Worm (Caenorhabditis elegans) whole organism, L1 larva: ENCODE data around the gene W09B6.4.

ENCODE experiments used
- C04F5.9 ChIP-seq: sonication (generic microtip); optimal IDR thresholded peaks from 2 replicates; lab custom pipeline; 2016; ENCODE audit warnings: missing genetic modification characterization, missing compliant biosample characterization
- C16A3.4 ChIP-seq: fragments of 150-350 bp; optimal IDR thresholded peaks from 2 replicates; lab custom pipeline; 2014; ENCODE audit warnings: missing biosample characterization, missing genetic modification characterization
- Y116A8C.19 ChIP-seq: sonication (generic microtip); optimal IDR thresholded peaks from 2 replicates; lab custom pipeline; 2016; ENCODE audit warnings: missing compliant biosample characterization, missing genetic modification characterization, borderline replicate concordance
- aha-1 ChIP-seq: fragments of 150-350 bp; optimal IDR thresholded peaks from 2 replicates; lab custom pipeline; 2014; ENCODE audit warnings: missing biosample characterization, missing genetic modification characterization
- aly-2 ChIP-seq: fragments of 150-350 bp; optimal IDR thresholded peaks from 2 replicates; lab custom pipeline; 2014; ENCODE audit warnings: missing biosample characterization, missing genetic modification characterization
- ama-1 ChIP-seq: fragments of 150-350 bp; optimal IDR thresholded peaks from 2 replicates; lab custom pipeline; 2014
- blmp-1 ChIP-seq: fragments of 150-350 bp; optimal IDR thresholded peaks from 2 replicates; lab custom pipeline; 2014; ENCODE audit warnings: missing biosample characterization, missing genetic modification characterization
- ces-1 ChIP-seq: fragments of 150-350 bp; optimal IDR thresholded peaks from 2 replicates; lab custom pipeline; 2014; ENCODE audit warnings: missing biosample characterization, missing genetic modification reagents, missing genetic modification characterization
- dsc-1 ChIP-seq: sonication (generic microtip); optimal IDR thresholded peaks from 2 replicates; lab custom pipeline; 2016; ENCODE audit warnings: mild to moderate bottlenecking, missing genetic modification characterization, missing compliant biosample characterization
- efl-1 ChIP-seq, 4 experiments: fragments of 150-350 bp; optimal IDR thresholded peaks in 3 of 4; peaks in 1 of 4; 1 replicate in 1 of 4; 2 replicates in 3 of 4; lab custom pipeline; 2014; ENCODE audit warnings: missing biosample characterization in 2 of 4, missing genetic modification characterization in 2 of 4, missing genetic modification reagents in 2 of 4
- efl-3 ChIP-seq: fragments of 200-800 bp; sonication (Bioruptor generic); optimal IDR thresholded peaks from 2 replicates; lab custom pipeline; 2018; ENCODE audit warnings: mild to moderate bottlenecking, missing genetic modification characterization, missing compliant biosample characterization
- egl-13 ChIP-seq: sonication (generic microtip); optimal IDR thresholded peaks from 2 replicates; lab custom pipeline; 2016; ENCODE audit warnings: missing genotype, missing genetic modification reagents, missing genetic modification characterization, missing compliant biosample characterization
- egl-27 ChIP-seq, 2 experiments: fragments of 150-350 bp in 1 of 2; sonication (generic microtip); optimal IDR thresholded peaks; 3 replicates each; lab custom pipeline; 2017 to 2018; ENCODE audit warnings: missing biosample characterization in 2 of 2, missing genetic modification characterization in 2 of 2, missing genetic modification reagents in 2 of 2
- elt-2 ChIP-seq: sonication (generic microtip); optimal IDR thresholded peaks from 2 replicates; lab custom pipeline; 2016; ENCODE audit warnings: missing genetic modification characterization, mild to moderate bottlenecking, inconsistent platforms, missing compliant biosample characterization, missing genetic modification reagents
- elt-3 ChIP-seq, 6 experiments: fragments of 150-350 bp in 1 of 6; sonication (generic microtip); optimal IDR thresholded peaks; 2 replicates each; lab custom pipeline; 2017 to 2018; ENCODE audit warnings: missing biosample characterization in 6 of 6, missing genetic modification characterization in 6 of 6, inconsistent platforms in 1 of 6
- fkh-10 ChIP-seq: sonication (generic microtip); optimal IDR thresholded peaks from 2 replicates; lab custom pipeline; 2017; ENCODE audit warnings: missing biosample characterization, missing genetic modification reagents, missing genetic modification characterization
- grh-1 ChIP-seq: fragments of 200-800 bp; sonication (Bioruptor generic); IDR thresholded peaks from 2 replicates; pipeline ENCODE4 v1.3.6; 2022; ENCODE audit warnings: missing genetic modification reagents, missing genetic modification characterization, missing compliant biosample characterization
- hlh-4 ChIP-seq: sonication (generic microtip); optimal IDR thresholded peaks from 2 replicates; lab custom pipeline; 2016; ENCODE audit warnings: mild to moderate bottlenecking, missing genetic modification characterization, missing compliant biosample characterization
- hpl-2 ChIP-seq: fragments of 150-350 bp; optimal IDR thresholded peaks from 2 replicates; lab custom pipeline; 2014; ENCODE audit warnings: missing biosample characterization, missing genetic modification reagents, missing genetic modification characterization
- isw-1 ChIP-seq: fragments of 200-800 bp; sonication (Bioruptor generic); IDR thresholded peaks from 2 replicates; pipeline ENCODE4 v1.3.6; 2022; ENCODE audit warnings: missing genetic modification characterization, missing compliant biosample characterization
- lin-14 ChIP-seq: fragments of 200-800 bp; sonication (Bioruptor generic); optimal IDR thresholded peaks from 2 replicates; lab custom pipeline; 2018; ENCODE audit warnings: mild to moderate bottlenecking, missing genetic modification characterization, moderate library complexity, missing compliant biosample characterization
- lin-35 ChIP-seq, 2 experiments: fragments of 150-350 bp; optimal IDR thresholded peaks; 2 replicates each; lab custom pipeline; 2014; ENCODE audit warnings: missing biosample characterization in 2 of 2, missing genetic modification characterization in 2 of 2, missing genetic modification reagents in 2 of 2
- lsy-2 ChIP-seq, 2 experiments: fragments of 150-350 bp; optimal IDR thresholded peaks; 2 replicates each; lab custom pipeline; 2014; ENCODE audit warnings: missing biosample characterization in 2 of 2, missing genetic modification characterization in 2 of 2
- mep-1 ChIP-seq: fragments of 150-350 bp; optimal IDR thresholded peaks from 2 replicates; lab custom pipeline; 2014; ENCODE audit warnings: missing biosample characterization, missing genetic modification characterization
- nhr-20 ChIP-seq: sonication (generic microtip); optimal IDR thresholded peaks from 2 replicates; lab custom pipeline; 2016; ENCODE audit warnings: mild to moderate bottlenecking, missing genetic modification characterization, missing compliant biosample characterization
- nhr-28 ChIP-seq: fragments of 150-350 bp; optimal IDR thresholded peaks from 2 replicates; lab custom pipeline; 2014; ENCODE audit warnings: missing biosample characterization, missing genetic modification characterization
- nhr-76 ChIP-seq: sonication (generic microtip); optimal IDR thresholded peaks from 2 replicates; lab custom pipeline; 2017; ENCODE audit warnings: missing biosample characterization, missing genetic modification characterization
- nhr-77 ChIP-seq: fragments of 150-350 bp; optimal IDR thresholded peaks from 2 replicates; lab custom pipeline; 2014; ENCODE audit warnings: missing biosample characterization, missing genetic modification characterization
- nhr-85 ChIP-seq: sonication (generic microtip); peaks from one replicate; lab custom pipeline; 2016; ENCODE audit warnings: missing genetic modification characterization, inconsistent platforms, missing compliant biosample characterization
- nhr-90 ChIP-seq: sonication (generic microtip); optimal IDR thresholded peaks from 2 replicates; lab custom pipeline; 2016; ENCODE audit warnings: mild to moderate bottlenecking, missing genetic modification characterization, missing compliant biosample characterization; ENCODE audit not compliant: poor library complexity
- skn-1 ChIP-seq: fragments of 150-350 bp; optimal IDR thresholded peaks from 2 replicates; lab custom pipeline; 2014; ENCODE audit warnings: missing biosample characterization, missing genetic modification characterization
- snpc-4 ChIP-seq: fragments of 150-350 bp; optimal IDR thresholded peaks from 2 replicates; lab custom pipeline; 2014; ENCODE audit warnings: missing biosample characterization, missing genetic modification characterization
- sptf-1 ChIP-seq: fragments of 150-350 bp; optimal IDR thresholded peaks from 2 replicates; lab custom pipeline; 2014; ENCODE audit warnings: missing biosample characterization, missing genetic modification characterization
- sup-37 ChIP-seq: fragments of 200-800 bp; sonication (Bioruptor generic); optimal IDR thresholded peaks from 2 replicates; lab custom pipeline; 2018; ENCODE audit warnings: mild to moderate bottlenecking, missing genetic modification characterization, missing compliant biosample characterization
- swsn-7 ChIP-seq: sonication (generic microtip); optimal IDR thresholded peaks from 2 replicates; lab custom pipeline; 2016; ENCODE audit warnings: missing genetic modification characterization, missing compliant biosample characterization
- tlp-1 ChIP-seq: fragments of 150-350 bp; optimal IDR thresholded peaks from 2 replicates; lab custom pipeline; 2014; ENCODE audit warnings: missing biosample characterization, missing genetic modification characterization
- unc-130 ChIP-seq: fragments of 150-350 bp; optimal IDR thresholded peaks from 2 replicates; lab custom pipeline; 2017; ENCODE audit warnings: missing biosample characterization, missing genetic modification characterization, inconsistent platforms
- unc-62 ChIP-seq: fragments of 150-350 bp; optimal IDR thresholded peaks from 2 replicates; lab custom pipeline; 2014; ENCODE audit warnings: missing biosample characterization, missing genetic modification reagents, missing genetic modification characterization
- unc-98 ChIP-seq: fragments of 200-800 bp; sonication (Bioruptor generic); IDR thresholded peaks from 2 replicates; pipeline ENCODE4 v1.3.6; 2022; ENCODE audit warnings: missing genetic modification characterization, missing compliant biosample characterization
- vab-15 ChIP-seq: sonication (generic microtip); optimal IDR thresholded peaks from 2 replicates; lab custom pipeline; 2017; ENCODE audit warnings: missing genotype, mild to moderate bottlenecking, missing genetic modification characterization, missing compliant biosample characterization
- xbp-1 ChIP-seq: sonication (generic microtip); optimal IDR thresholded peaks from 2 replicates; lab custom pipeline; 2016; ENCODE audit warnings: missing genetic modification characterization, missing compliant biosample characterization

Gene W09B6.4

DNA sequence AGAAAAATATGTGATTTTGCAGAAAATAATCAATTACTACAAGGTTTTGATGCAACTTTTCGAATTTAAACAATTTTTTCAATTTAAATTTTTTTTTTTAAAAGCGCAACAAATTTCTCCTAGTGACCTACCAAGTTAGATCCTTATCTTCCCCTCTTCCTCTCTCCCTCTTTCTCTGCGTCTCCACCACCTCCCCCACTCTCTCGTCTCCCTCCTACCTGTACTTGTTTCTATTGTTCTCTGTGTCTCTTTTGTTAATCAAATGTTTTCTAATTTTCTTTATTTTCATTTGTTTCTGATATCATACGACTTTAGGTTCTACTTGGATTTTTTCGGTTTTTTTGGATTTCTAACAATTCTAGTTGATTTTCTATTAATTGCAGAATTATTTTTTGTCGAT lies 47.5 kb upstream of the W09B6.4 start:
- TF ChIP-seq sptf-1 (tag; lab: Kevin White, UChicago), result no peak
- TF ChIP-seq snpc-4, result no peak
- peak in 1 of 2 experiments; percentile 49 for TF ChIP-seq lin-35 (GFP tag; optimal IDR thresholded peaks at IDR 0.05; lab: Kevin White, UChicago)
- TF ChIP-seq egl-13 (tag; lab: Kevin White, UChicago), result no peak
- peak; percentile 87 for TF ChIP-seq nhr-85 (tag; lab: Kevin White, UChicago)
- no peak for TF ChIP-seq xbp-1 (tag; lab: Kevin White, UChicago)
- peak; percentile 44 for TF ChIP-seq nhr-20 (tag; lab: Kevin White, UChicago)
- TF ChIP-seq hlh-4 (tag; lab: Kevin White, UChicago), result no peak
- TF ChIP-seq ama-1, result no peak
- no peak for TF ChIP-seq Y116A8C.19
- no peak for TF ChIP-seq ces-1 (GFP tag; lab: Kevin White, UChicago)
- TF ChIP-seq efl-1 (optimal IDR thresholded peaks at IDR 0.05; lab: Kevin White, UChicago), result peak in 1 of 2 experiments; percentile 26
- peak in 1 of 2 experiments; percentile 72 for TF ChIP-seq efl-1 (GFP tag; optimal IDR thresholded peaks at IDR 0.05 in 1 of 2; lab: Kevin White, UChicago)
- TF ChIP-seq mep-1 (tag; lab: Kevin White, UChicago), result peak; percentile 55
- peak; percentile 13 to 28 for TF ChIP-seq lsy-2 (tag; optimal IDR thresholded peaks at IDR 0.05; lab: Kevin White, UChicago)
- TF ChIP-seq nhr-77 (tag; lab: Kevin White, UChicago), result no peak
- peak; percentile 80 for TF ChIP-seq blmp-1 (tag; lab: Kevin White, UChicago)
- TF ChIP-seq grh-1 (GFP tag; lab: Robert Waterston, UW), result peak; percentile 41; the same call in 1 of the 2 replicates
- TF ChIP-seq hpl-2 (GFP tag; lab: Kevin White, UChicago), result no peak
- TF ChIP-seq elt-3 (tag; optimal IDR thresholded peaks at IDR 0.05; lab: Kevin White, UChicago), result peak in 1 of 6 experiments; percentile 68
- TF ChIP-seq isw-1, result no peak
- peak; percentile 4 for TF ChIP-seq swsn-7
- peak; percentile 45 for TF ChIP-seq nhr-90
- no peak for TF ChIP-seq vab-15 (tag; lab: Kevin White, UChicago)
- peak; percentile 26 for TF ChIP-seq elt-2
- TF ChIP-seq C04F5.9 (tag; lab: Kevin White, UChicago), result no peak

DNA sequence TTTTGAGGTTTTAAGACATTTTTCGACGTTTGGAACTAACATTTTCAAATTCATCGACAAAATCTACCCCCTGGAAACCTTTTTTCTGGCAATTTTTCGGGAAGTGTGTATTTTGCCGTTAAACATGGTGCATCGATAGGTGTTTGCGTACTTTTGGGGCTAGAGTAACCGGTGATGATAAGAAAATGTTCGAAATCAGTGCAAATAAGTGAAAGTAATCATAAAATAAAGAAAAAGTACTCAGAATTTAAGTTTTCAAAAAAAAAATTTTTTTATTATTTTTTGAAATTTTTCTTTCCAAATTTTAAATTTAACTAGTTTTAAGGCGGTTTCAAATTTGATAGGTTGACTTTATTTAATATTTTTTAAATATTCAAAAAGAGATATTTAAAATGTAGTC lies 38.6 kb upstream of the W09B6.4 start, which contains the start of gene nas-27:
nas-27 (minus strand) TSS at position 101 of the 400 bp plus-strand sequence.
- TF ChIP-seq sup-37 (GFP tag; lab: Kevin White, UChicago) (no peak), efl-1 (optimal IDR thresholded peaks at IDR 0.05; lab: Kevin White, UChicago) (no peak), efl-1 (GFP tag; optimal IDR thresholded peaks at IDR 0.05 in 1 of 2; lab: Kevin White, UChicago) (peak in 1 of 2 experiments; percentile 46), C16A3.4 (no peak), lin-14 (no peak)

DNA sequence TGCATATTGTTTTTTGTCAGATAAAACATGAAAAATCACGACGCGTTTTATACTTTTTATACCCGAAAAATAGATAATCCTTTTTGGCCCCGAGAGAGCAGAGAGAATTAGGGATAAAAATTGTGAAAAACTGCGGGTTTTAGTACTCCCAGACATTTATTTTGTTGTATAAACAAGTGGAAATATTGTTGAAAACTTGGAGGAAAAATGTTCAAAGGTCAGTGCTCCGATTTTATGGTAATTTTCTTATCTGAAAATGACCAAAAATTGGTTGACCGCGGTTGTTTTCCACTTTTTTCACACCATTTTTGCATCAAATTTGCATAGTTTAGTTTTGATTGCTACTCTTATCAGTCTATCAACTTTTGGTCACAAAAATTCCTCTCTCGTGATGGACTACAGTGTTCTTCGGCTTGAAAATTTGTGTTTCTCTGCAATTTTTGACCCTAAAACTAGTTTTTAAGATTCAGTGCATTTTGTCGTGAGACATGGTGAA lies 31.5 kb upstream of the W09B6.4 start, which contains the start of gene dlhd-1:
dlhd-1 (minus strand) TSS at position 51 of the 496 bp plus-strand sequence.
- TF ChIP-seq tlp-1 (no peak), aly-2 (no peak), nhr-20 (tag; lab: Kevin White, UChicago) (peak; percentile 44), efl-3 (no peak), elt-2 (peak; percentile 58), fkh-10 (GFP tag; lab: Kevin White, UChicago) (no peak), nhr-85 (tag; lab: Kevin White, UChicago) (no peak), aha-1 (tag; lab: Kevin White, UChicago) (no peak)

DNA sequence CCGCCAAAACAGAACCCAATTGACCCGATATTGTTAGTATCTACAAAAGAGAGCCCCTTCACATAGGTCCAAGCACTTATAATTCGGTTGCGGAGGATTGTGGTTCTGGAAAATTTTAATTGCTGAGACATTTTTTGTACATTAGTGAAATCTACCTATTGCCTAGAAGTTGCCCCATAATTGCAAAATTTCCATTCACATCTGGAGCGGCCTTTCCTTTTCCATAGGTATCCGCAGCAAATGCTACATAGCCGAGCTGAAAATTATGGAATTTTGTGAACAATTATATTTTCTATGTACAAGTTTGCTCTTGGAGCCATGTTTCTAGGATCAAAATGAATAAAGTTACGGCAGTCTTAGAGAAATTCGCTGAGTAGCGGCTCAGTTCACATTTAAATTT lies 30.2 kb upstream of the W09B6.4 start:
- TF ChIP-seq unc-62 (GFP tag; lab: Kevin White, UChicago), result no peak
- TF ChIP-seq vab-15 (tag; lab: Kevin White, UChicago), result no peak
- no peak for TF ChIP-seq aly-2
- no peak for TF ChIP-seq efl-3
- TF ChIP-seq nhr-28 (tag; lab: Kevin White, UChicago), result no peak
- TF ChIP-seq skn-1 (tag; lab: Kevin White, UChicago), result no peak
- TF ChIP-seq unc-130, result no peak
- no peak for TF ChIP-seq egl-27 (tag; optimal IDR thresholded peaks at IDR 0.05; lab: Kevin White, UChicago)
- no peak for TF ChIP-seq unc-98 (GFP tag; lab: Robert Waterston, UW)
- TF ChIP-seq elt-3 (tag; optimal IDR thresholded peaks at IDR 0.05; lab: Kevin White, UChicago), result no peak
- no peak for TF ChIP-seq dsc-1 (tag; lab: Kevin White, UChicago)
- TF ChIP-seq nhr-20 (tag; lab: Kevin White, UChicago), result no peak
- TF ChIP-seq blmp-1 (tag; lab: Kevin White, UChicago), result no peak
- TF ChIP-seq lsy-2 (tag; optimal IDR thresholded peaks at IDR 0.05; lab: Kevin White, UChicago), result no peak
- TF ChIP-seq sup-37 (GFP tag; lab: Kevin White, UChicago), result no peak
- no peak for TF ChIP-seq ces-1 (GFP tag; lab: Kevin White, UChicago)
- no peak for TF ChIP-seq nhr-76 (tag; lab: Kevin White, UChicago)
